Comparison of ENCODE assay signal across 6 worm cellular contexts in the genomic region with DNA sequence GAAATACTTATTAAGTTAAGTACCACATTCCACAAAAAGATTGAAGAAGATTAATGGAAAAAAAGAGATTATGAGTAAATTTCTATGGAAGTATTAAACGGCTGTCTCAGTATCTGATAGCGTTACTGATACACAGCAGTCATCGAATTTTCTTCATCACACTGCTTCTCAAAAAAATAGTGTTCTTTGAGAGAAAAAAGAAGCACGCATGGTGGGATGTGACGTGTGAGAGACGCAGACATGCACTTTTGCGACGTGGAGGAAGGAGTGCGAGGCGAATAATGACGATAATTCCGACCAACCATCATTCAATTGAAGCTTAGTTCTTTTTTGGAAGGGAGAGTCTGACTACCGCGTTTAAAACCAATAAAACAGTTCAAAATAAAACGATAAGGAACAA.
TF ChIP-seq lines count a peak whose summit lies in the region.

A gene (minus strand): TSS at position 115 of the 400 bp plus-strand sequence.

TF ChIP-seq in whole organism, L1 larva, 84 proteins besides CTCF, POLR2A, EP300 and RAD21 (continues in another document):
- TF ChIP-seq unc-86 (tag; optimal IDR thresholded peaks at IDR 0.05; lab: Kevin White, UChicago) (no peak), efl-1 (optimal IDR thresholded peaks at IDR 0.05; lab: Kevin White, UChicago) (no peak), efl-1 (GFP tag; optimal IDR thresholded peaks at IDR 0.05 in 1 of 2; lab: Kevin White, UChicago) (no peak), xbp-1 (tag; optimal IDR thresholded peaks at IDR 0.05; lab: Kevin White, UChicago) (peak; percentile 10), unc-30 (tag; optimal IDR thresholded peaks at IDR 0.05; lab: Kevin White, UChicago) (no peak), hlh-4 (tag; optimal IDR thresholded peaks at IDR 0.05; lab: Kevin White, UChicago) (no peak), ets-5 (GFP tag; IDR thresholded peaks at IDR 0.05; lab: Robert Waterston, UW) (no peak), grh-1 (GFP tag; IDR thresholded peaks at IDR 0.05; lab: Robert Waterston, UW) (no peak), nhr-11 (tag; optimal IDR thresholded peaks at IDR 0.05; lab: Kevin White, UChicago) (no peak), elt-3 (tag; optimal IDR thresholded peaks at IDR 0.05; lab: Kevin White, UChicago) (peak in 1 of 6 experiments; percentile 9), nhr-84 (tag; optimal IDR thresholded peaks at IDR 0.05; lab: Kevin White, UChicago) (no peak), fos-1 (tag; optimal IDR thresholded peaks at IDR 0.05; lab: Kevin White, UChicago) (no peak), egl-27 (tag; optimal IDR thresholded peaks at IDR 0.05; lab: Kevin White, UChicago) (no peak), nhr-47 (tag; optimal IDR thresholded peaks at IDR 0.05; lab: Kevin White, UChicago) (peak; percentile 26), sptf-1 (tag; optimal IDR thresholded peaks at IDR 0.05; lab: Kevin White, UChicago) (no peak)

TF ChIP-seq in whole organism, L2 larva, 48 proteins besides CTCF, POLR2A, EP300 and RAD21 (continues in another document):
- peak; percentile 5 for TF ChIP-seq zag-1 (tag; optimal IDR thresholded peaks at IDR 0.05; lab: Kevin White, UChicago)
- peak; percentile 60 for TF ChIP-seq nhr-21 (tag; optimal IDR thresholded peaks at IDR 0.05; lab: Kevin White, UChicago)
- peak; percentile 17 for TF ChIP-seq F13H6.1 (tag; optimal IDR thresholded peaks at IDR 0.05; lab: Kevin White, UChicago)
- no peak for TF ChIP-seq nhr-10 (tag; optimal IDR thresholded peaks at IDR 0.05; lab: Kevin White, UChicago)
- no peak for TF ChIP-seq snpc-4 (tag; optimal IDR thresholded peaks at IDR 0.05; lab: Kevin White, UChicago)
- TF ChIP-seq lin-13 (GFP tag; optimal IDR thresholded peaks at IDR 0.05; lab: Kevin White, UChicago): peak; percentile 5
- TF ChIP-seq unc-55 (GFP tag; optimal IDR thresholded peaks at IDR 0.05; lab: Kevin White, UChicago): peak; percentile 57
- peak; percentile 86 for TF ChIP-seq crh-2 (tag; optimal IDR thresholded peaks at IDR 0.05; lab: Kevin White, UChicago)
- TF ChIP-seq ztf-4 (tag; optimal IDR thresholded peaks at IDR 0.05; lab: Kevin White, UChicago): no peak
- no peak for TF ChIP-seq nhr-23 (tag; optimal IDR thresholded peaks at IDR 0.05; lab: Kevin White, UChicago)
- TF ChIP-seq sma-9 (GFP tag; optimal IDR thresholded peaks at IDR 0.05; lab: Kevin White, UChicago): peak; percentile 53
- no peak for TF ChIP-seq sma-9 (tag; optimal IDR thresholded peaks at IDR 0.05; lab: Kevin White, UChicago)
- peak in 1 of 2 experiments; percentile 63 for TF ChIP-seq mdl-1 (tag; optimal IDR thresholded peaks at IDR 0.05; lab: Kevin White, UChicago)
- TF ChIP-seq fos-1 (tag; optimal IDR thresholded peaks at IDR 0.05; lab: Kevin White, UChicago): peak; percentile 89
- TF ChIP-seq ztf-1 (GFP tag; conservative IDR thresholded peaks at IDR 0.05; lab: Robert Waterston, UW): no peak

TF ChIP-seq in whole organism, L3 larva, 47 proteins besides CTCF, POLR2A, EP300 and RAD21:
- TF ChIP-seq ztf-11 (tag; optimal IDR thresholded peaks at IDR 0.05; lab: Kevin White, UChicago) (no peak), zag-1 (tag; optimal IDR thresholded peaks at IDR 0.05; lab: Kevin White, UChicago) (no peak), nhr-23 (tag; optimal IDR thresholded peaks at IDR 0.05; lab: Kevin White, UChicago) (peak; percentile 33), jun-1 (tag; optimal IDR thresholded peaks at IDR 0.05; lab: Kevin White, UChicago) (peak; percentile 58), elt-2 (tag; optimal IDR thresholded peaks at IDR 0.05; lab: Kevin White, UChicago) (peak; percentile 81), pqm-1 (tag; optimal IDR thresholded peaks at IDR 0.05; lab: Kevin White, UChicago) (peak; percentile 87), ztf-4 (tag; optimal IDR thresholded peaks at IDR 0.05; lab: Kevin White, UChicago) (no peak), nfya-1 (tag; optimal IDR thresholded peaks at IDR 0.05; lab: Kevin White, UChicago; ENCODE audit: insufficient read depth) (peak; percentile 65), nhr-25 (tag; optimal IDR thresholded peaks at IDR 0.05; lab: Kevin White, UChicago) (peak; percentile 49), lin-39 (tag; optimal IDR thresholded peaks at IDR 0.05; lab: Kevin White, UChicago) (peak; percentile 39), mdl-1 (tag; optimal IDR thresholded peaks at IDR 0.05; lab: Kevin White, UChicago) (no peak), hmg-11 (tag; optimal IDR thresholded peaks at IDR 0.05; lab: Kevin White, UChicago) (peak; percentile 15), egl-27 (tag; optimal IDR thresholded peaks at IDR 0.05; lab: Kevin White, UChicago) (peak; percentile 17), nhr-12 (tag; optimal IDR thresholded peaks at IDR 0.05; lab: Kevin White, UChicago) (no peak)

TF ChIP-seq in whole organism, L4 larva, 104 proteins besides CTCF, POLR2A, EP300 and RAD21 (continues in another document):
- TF ChIP-seq unc-62 (GFP tag; optimal IDR thresholded peaks at IDR 0.05 in 1 of 2; lab: Kevin White, UChicago) (peak in 1 of 2 experiments; percentile 60), unc-62 (tag; optimal IDR thresholded peaks at IDR 0.05; lab: Kevin White, UChicago) (no peak), F10B5.3 (tag; optimal IDR thresholded peaks at IDR 0.05; lab: Kevin White, UChicago) (no peak), ceh-44 (GFP tag; IDR thresholded peaks at IDR 0.05; lab: Robert Waterston, UW) (no peak), mdl-1 (tag; optimal IDR thresholded peaks at IDR 0.05; lab: Kevin White, UChicago) (peak in 1 of 2 experiments; percentile 87), hmg-1.1 (GFP tag; IDR thresholded peaks at IDR 0.05; lab: Robert Waterston, UW) (0 out of 2 replicates have a peak, but pooled peaks have one; percentile 22), nhr-77 (tag; optimal IDR thresholded peaks at IDR 0.05; lab: Kevin White, UChicago) (peak; percentile 29), tra-1 (GFP tag; IDR thresholded peaks at IDR 0.05; lab: Robert Waterston, UW) (peak; percentile 60; the same call in 1 of the 2 replicates), daf-19 (GFP tag; conservative IDR thresholded peaks at IDR 0.05; lab: Robert Waterston, UW) (no peak), daf-16 (GFP tag; optimal IDR thresholded peaks at IDR 0.05; lab: Kevin White, UChicago) (no peak), daf-16 (tag; optimal IDR thresholded peaks at IDR 0.05; lab: Kevin White, UChicago) (peak; percentile 46), ztf-11 (tag; optimal IDR thresholded peaks at IDR 0.05; lab: Kevin White, UChicago) (no peak), dve-1 (tag; optimal IDR thresholded peaks at IDR 0.05; lab: Kevin White, UChicago; ENCODE audit: insufficient read depth) (peak; percentile 75), nhr-48 (tag; optimal IDR thresholded peaks at IDR 0.05; lab: Kevin White, UChicago) (peak; percentile 73), nhr-10 (tag; optimal IDR thresholded peaks at IDR 0.05; lab: Kevin White, UChicago) (peak; percentile 8)

TF ChIP-seq in whole organism, late embryonic, 69 proteins besides CTCF, POLR2A, EP300 and RAD21:
- no peak for TF ChIP-seq pqm-1 (tag; optimal IDR thresholded peaks at IDR 0.05; lab: Kevin White, UChicago)
- peak; percentile 11 for TF ChIP-seq unc-42 (tag; optimal IDR thresholded peaks at IDR 0.05; lab: Kevin White, UChicago)

TF ChIP-seq in whole organism, young adult, 124 proteins besides CTCF, POLR2A, EP300 and RAD21:
- TF ChIP-seq nfya-2 (GFP tag; IDR thresholded peaks at IDR 0.05; lab: Robert Waterston, UW) (no peak), mxl-1 (tag; optimal IDR thresholded peaks at IDR 0.05; lab: Kevin White, UChicago) (no peak), unc-62 (GFP tag; optimal IDR thresholded peaks at IDR 0.05; lab: Kevin White, UChicago) (peak; percentile 49), F23B12.7 (tag; optimal IDR thresholded peaks at IDR 0.05; lab: Kevin White, UChicago; ENCODE audit: insufficient read depth) (no peak), gei-17 (GFP tag; optimal IDR thresholded peaks at IDR 0.05; lab: Kevin White, UChicago) (no peak), let-607 (tag; optimal IDR thresholded peaks at IDR 0.05; lab: Kevin White, UChicago) (peak; percentile 88 to 91), ets-4 (GFP tag; optimal IDR thresholded peaks at IDR 0.05; lab: Kevin White, UChicago) (peak; percentile 80), atf-7 (tag; optimal IDR thresholded peaks at IDR 0.05; lab: Kevin White, UChicago) (peak; percentile 75), nhr-80 (tag; optimal IDR thresholded peaks at IDR 0.05; lab: Kevin White, UChicago) (peak; percentile 99)
